Worm (Caenorhabditis elegans) whole organism, late embryonic: ENCODE results near the gene T04C12.7.
A peak's percentile ranks its signal among the peaks of the same experiment; 100 is the strongest.

Source experiments
- C08G9.2 ChIP-seq: sonication (generic microtip); optimal IDR thresholded peaks from 2 replicates; lab custom pipeline; 2016; ENCODE audit warnings: mild to moderate bottlenecking, missing genetic modification characterization, moderate library complexity, missing compliant biosample characterization
- C38D4.7 ChIP-seq: fragments of 200-800 bp; sonication (Bioruptor generic); optimal IDR thresholded peaks from 2 replicates; lab custom pipeline; 2018; ENCODE audit warnings: mild to moderate bottlenecking, missing genetic modification characterization, moderate library complexity, missing compliant biosample characterization
- F13H6.1 ChIP-seq: sonication (generic microtip); optimal IDR thresholded peaks from 2 replicates; lab custom pipeline; 2016; ENCODE audit warnings: missing genetic modification characterization, missing compliant biosample characterization
- K02D7.2 ChIP-seq: sonication (generic microtip); optimal IDR thresholded peaks from 2 replicates; lab custom pipeline; 2017; ENCODE audit warnings: mild to moderate bottlenecking, missing genetic modification characterization, missing compliant biosample characterization
- T23F11.4 ChIP-seq: fragments of 200-800 bp; sonication (Bioruptor generic); optimal IDR thresholded peaks from 2 replicates; lab custom pipeline; 2018; ENCODE audit warnings: mild to moderate bottlenecking, missing genetic modification characterization, missing compliant biosample characterization
- Y22D7AL.16 ChIP-seq: sonication (generic microtip); optimal IDR thresholded peaks from 2 replicates; lab custom pipeline; 2016; ENCODE audit warnings: missing genetic modification characterization, missing compliant biosample characterization
- ama-1 ChIP-seq: fragments of 150-350 bp; optimal IDR thresholded peaks from 2 replicates; lab custom pipeline; 2014
- ceh-14 ChIP-seq: sonication (generic microtip); optimal IDR thresholded peaks from 2 replicates; lab custom pipeline; 2016; ENCODE audit warnings: missing genotype, missing genetic modification characterization, missing compliant biosample characterization
- ceh-18 ChIP-seq: sonication (generic microtip); optimal IDR thresholded peaks from 2 replicates; lab custom pipeline; 2016; ENCODE audit warnings: missing genetic modification characterization, missing compliant biosample characterization
- ceh-19 ChIP-seq: fragments of 200-800 bp; sonication (Bioruptor generic); optimal IDR thresholded peaks from 2 replicates; lab custom pipeline; 2018; ENCODE audit warnings: mild to moderate bottlenecking, missing genetic modification characterization, missing compliant biosample characterization
- ceh-2 ChIP-seq: sonication (generic microtip); optimal IDR thresholded peaks from 2 replicates; lab custom pipeline; 2016; ENCODE audit warnings: missing genotype, missing genetic modification characterization, missing compliant biosample characterization
- ceh-22 ChIP-seq: sonication (generic microtip); optimal IDR thresholded peaks from 2 replicates; lab custom pipeline; 2017; ENCODE audit warnings: missing biosample characterization, missing genetic modification characterization
- ceh-24 ChIP-seq: sonication (generic microtip); optimal IDR thresholded peaks from 2 replicates; lab custom pipeline; 2016; ENCODE audit warnings: mild to moderate bottlenecking, missing genetic modification characterization, missing compliant biosample characterization
- ceh-30 ChIP-seq: fragments of 150-350 bp; optimal IDR thresholded peaks from 2 replicates; lab custom pipeline; 2014; ENCODE audit warnings: missing biosample characterization, missing genetic modification characterization
- ceh-31 ChIP-seq: sonication (generic microtip); optimal IDR thresholded peaks from 2 replicates; lab custom pipeline; 2016; ENCODE audit warnings: missing genetic modification characterization, missing compliant biosample characterization
- ceh-34 ChIP-seq: sonication (generic microtip); optimal IDR thresholded peaks from 2 replicates; lab custom pipeline; 2016; ENCODE audit warnings: mild to moderate bottlenecking, missing genetic modification characterization, missing compliant biosample characterization
- ceh-48 ChIP-seq: sonication (generic microtip); optimal IDR thresholded peaks from 2 replicates; lab custom pipeline; 2016; ENCODE audit warnings: missing genetic modification characterization, inconsistent platforms, missing compliant biosample characterization
- ceh-6 ChIP-seq: fragments of 200-800 bp; sonication (Bioruptor generic); optimal IDR thresholded peaks from 2 replicates; lab custom pipeline; 2018; ENCODE audit warnings: mild to moderate bottlenecking, missing genetic modification characterization, missing compliant biosample characterization
- ceh-9 ChIP-seq: sonication (generic microtip); optimal IDR thresholded peaks from 2 replicates; lab custom pipeline; 2016; ENCODE audit warnings: mild to moderate bottlenecking, missing genetic modification characterization, inconsistent platforms, missing compliant biosample characterization
- dve-1 ChIP-seq: sonication (generic microtip); optimal IDR thresholded peaks from 2 replicates; lab custom pipeline; 2017; ENCODE audit warnings: antibody characterized with exemption, mild to moderate bottlenecking, missing genetic modification characterization, missing compliant biosample characterization
- elt-4 ChIP-seq: sonication (generic microtip); optimal IDR thresholded peaks from 2 replicates; lab custom pipeline; 2016; ENCODE audit warnings: missing genetic modification characterization, missing compliant biosample characterization
- ets-4 ChIP-seq: sonication (generic microtip); optimal IDR thresholded peaks from 2 replicates; lab custom pipeline; 2016; ENCODE audit warnings: missing genetic modification characterization, missing compliant biosample characterization
- eyg-1 ChIP-seq: sonication (generic microtip); optimal IDR thresholded peaks from 2 replicates; lab custom pipeline; 2016; ENCODE audit warnings: missing genotype, missing genetic modification characterization, missing compliant biosample characterization
- fax-1 ChIP-seq: sonication (generic microtip); optimal IDR thresholded peaks from 2 replicates; lab custom pipeline; 2016; ENCODE audit warnings: missing genotype, missing genetic modification characterization, missing compliant biosample characterization
- fkh-6 ChIP-seq: sonication (generic microtip); optimal IDR thresholded peaks from 2 replicates; lab custom pipeline; 2016; ENCODE audit warnings: missing genetic modification characterization, missing compliant biosample characterization
- hlh-13 ChIP-seq: fragments of 200-800 bp; sonication (Bioruptor generic); optimal IDR thresholded peaks from 2 replicates; lab custom pipeline; 2018; ENCODE audit warnings: mild to moderate bottlenecking, missing genetic modification characterization, missing compliant biosample characterization
- hlh-15 ChIP-seq: sonication (generic microtip); optimal IDR thresholded peaks from 2 replicates; lab custom pipeline; 2016; ENCODE audit warnings: missing genetic modification characterization, missing compliant biosample characterization
- hlh-6 ChIP-seq: sonication (generic microtip); optimal IDR thresholded peaks from 2 replicates; lab custom pipeline; 2016; ENCODE audit warnings: missing genotype, missing genetic modification characterization, missing compliant biosample characterization
- hlh-8 ChIP-seq: sonication (generic microtip); optimal IDR thresholded peaks from 2 replicates; lab custom pipeline; 2016; ENCODE audit warnings: missing genotype, missing genetic modification characterization, missing compliant biosample characterization
- lim-6 ChIP-seq: sonication (generic microtip); optimal IDR thresholded peaks from 2 replicates; lab custom pipeline; 2016; ENCODE audit warnings: missing genetic modification characterization, missing compliant biosample characterization
- madf-2 ChIP-seq: sonication (generic microtip); optimal IDR thresholded peaks from 2 replicates; lab custom pipeline; 2017; ENCODE audit warnings: missing genetic modification characterization, missing compliant biosample characterization
- nfya-1 ChIP-seq: sonication (generic microtip); optimal IDR thresholded peaks from 2 replicates; lab custom pipeline; 2017; ENCODE audit warnings: missing genetic modification characterization, mild to moderate bottlenecking, missing compliant biosample characterization, antibody characterized with exemption, moderate library complexity
- nhr-11 ChIP-seq: fragments of 150-350 bp; optimal IDR thresholded peaks from 2 replicates; lab custom pipeline; 2014; ENCODE audit warnings: missing biosample characterization, missing genetic modification characterization
- odd-2 ChIP-seq: sonication (generic microtip); optimal IDR thresholded peaks from 2 replicates; lab custom pipeline; 2017; ENCODE audit warnings: antibody characterized with exemption, mild to moderate bottlenecking, missing genetic modification characterization, missing compliant biosample characterization
- pax-1 ChIP-seq: fragments of 150-350 bp; optimal IDR thresholded peaks from 2 replicates; lab custom pipeline; 2014; ENCODE audit warnings: missing biosample characterization, missing genetic modification characterization
- pha-2 ChIP-seq: sonication (generic microtip); optimal IDR thresholded peaks from 2 replicates; lab custom pipeline; 2017; ENCODE audit warnings: mild to moderate bottlenecking, missing genetic modification characterization, missing compliant biosample characterization
- pha-4 ChIP-seq: fragments of 150-350 bp; optimal IDR thresholded peaks from 2 replicates; lab custom pipeline; 2018; ENCODE audit warnings: missing biosample characterization, missing genetic modification reagents, missing genetic modification characterization
- pros-1 ChIP-seq: fragments of 150-350 bp; optimal IDR thresholded peaks from 2 replicates; lab custom pipeline; 2014; ENCODE audit warnings: missing biosample characterization, missing genetic modification reagents, missing genetic modification characterization
- ref-2 ChIP-seq: sonication (generic microtip); optimal IDR thresholded peaks from 2 replicates; lab custom pipeline; 2016; ENCODE audit warnings: missing genetic modification characterization, missing compliant biosample characterization
- rnt-1 ChIP-seq: sonication (generic microtip); optimal IDR thresholded peaks from 2 replicates; lab custom pipeline; 2016; ENCODE audit warnings: missing genetic modification characterization, missing compliant biosample characterization
- sdc-2 ChIP-seq: sonication (generic microtip); optimal IDR thresholded peaks from 2 replicates; lab custom pipeline; 2016; ENCODE audit warnings: missing genotype, missing genetic modification characterization, missing compliant biosample characterization
- sox-2 ChIP-seq: fragments of 200-800 bp; sonication (Bioruptor generic); IDR thresholded peaks from 2 replicates; pipeline ENCODE4 v1.3.6; 2022; ENCODE audit warnings: missing genetic modification reagents, missing genetic modification characterization, missing compliant biosample characterization
- sox-4 ChIP-seq: sonication (generic microtip); optimal IDR thresholded peaks from 2 replicates; lab custom pipeline; 2017; ENCODE audit warnings: mild to moderate bottlenecking, missing genetic modification characterization, inconsistent platforms, missing compliant biosample characterization
- syd-9 ChIP-seq: sonication (generic microtip); optimal IDR thresholded peaks from 2 replicates; lab custom pipeline; 2016; ENCODE audit warnings: mild to moderate bottlenecking, missing genetic modification characterization, moderate library complexity, missing compliant biosample characterization
- tbx-2 ChIP-seq: sonication (generic microtip); optimal IDR thresholded peaks from 2 replicates; lab custom pipeline; 2016; ENCODE audit warnings: missing genetic modification characterization, missing compliant biosample characterization
- unc-3 ChIP-seq, 2 experiments: fragments of 200-800 bp in 1 of 2; sonication (Bioruptor generic) in 1 of 2; sonication (generic microtip) in 1 of 2; conservative IDR thresholded peaks in 1 of 2; optimal IDR thresholded peaks in 1 of 2; 2 replicates each; pipeline versions ENCODE4 v1.3.6 to Lab custom; 2016 to 2022; ENCODE audit warnings: missing compliant biosample characterization in 2 of 2, missing genetic modification characterization in 2 of 2, missing genetic modification reagents in 1 of 2
- unc-42 ChIP-seq: sonication (generic microtip); optimal IDR thresholded peaks from 2 replicates; lab custom pipeline; 2016; ENCODE audit warnings: missing genotype, missing genetic modification characterization, missing compliant biosample characterization
- unc-55 ChIP-seq: sonication (generic microtip); optimal IDR thresholded peaks from 2 replicates; lab custom pipeline; 2017; ENCODE audit warnings: missing biosample characterization, missing genetic modification reagents, missing genetic modification characterization
- zip-5 ChIP-seq: sonication (generic microtip); optimal IDR thresholded peaks from 2 replicates; lab custom pipeline; 2016; ENCODE audit warnings: missing genetic modification characterization, missing compliant biosample characterization
- ztf-16 ChIP-seq: sonication (generic microtip); optimal IDR thresholded peaks from 2 replicates; lab custom pipeline; 2017; ENCODE audit warnings: missing genetic modification characterization, missing compliant biosample characterization

Gene T04C12.7

ce11 chrV:11074448-11074847, 20.5 kb downstream of the T04C12.7 start, which contains the start of gene act-3 (continued):
- no peak for TF ChIP-seq pax-1 (tag; lab: Kevin White, UChicago)
- peak; percentile 92 for TF ChIP-seq ceh-18 (tag; lab: Kevin White, UChicago)

- TF ChIP-seq tbx-2 (tag; lab: Kevin White, UChicago) (no peak), odd-2 (tag; lab: Kevin White, UChicago) (no peak), ceh-19 (GFP tag; lab: Kevin White, UChicago) (no peak), hlh-13 (no peak), madf-2 (no peak), ceh-22 (tag; lab: Kevin White, UChicago) (no peak), sox-4 (tag; lab: Kevin White, UChicago) (no peak), nhr-11 (tag; lab: Kevin White, UChicago) (no peak), eyg-1 (tag; lab: Kevin White, UChicago) (no peak), hlh-15 (tag; lab: Kevin White, UChicago) (no peak), C08G9.2 (no peak), unc-55 (GFP tag; lab: Kevin White, UChicago) (no peak), fkh-6 (tag; lab: Kevin White, UChicago) (no peak), fax-1 (no peak), F13H6.1 (tag; lab: Kevin White, UChicago) (no peak), Y22D7AL.16 (tag; lab: Kevin White, UChicago) (no peak), ceh-48 (no peak), ceh-34 (tag; lab: Kevin White, UChicago) (no peak), ceh-14 (tag; lab: Kevin White, UChicago) (no peak), zip-5 (tag; lab: Kevin White, UChicago) (no peak), ets-4 (tag; lab: Kevin White, UChicago) (no peak), ceh-18 (tag; lab: Kevin White, UChicago) (peak; percentile 13), dve-1 (no peak), ref-2 (tag; lab: Kevin White, UChicago) (peak; percentile 14), T23F11.4 (GFP tag; lab: Kevin White, UChicago) (no peak), pha-4 (no peak), rnt-1 (tag; lab: Kevin White, UChicago) (no peak), pha-2 (tag; lab: Kevin White, UChicago) (no peak), unc-3 (GFP tag; conservative IDR thresholded peaks at IDR 0.05; lab: Robert Waterston, UW) (no peak), unc-3 (tag; optimal IDR thresholded peaks at IDR 0.05; lab: Kevin White, UChicago) (no peak), lim-6 (no peak), ztf-16 (tag; lab: Kevin White, UChicago) (no peak), C38D4.7 (GFP tag; lab: Kevin White, UChicago) (no peak), ceh-9 (no peak), K02D7.2 (tag; lab: Kevin White, UChicago) (no peak), unc-42 (peak; percentile 25), ceh-31 (peak; percentile 31), sox-2 (GFP tag; lab: Robert Waterston, UW) (no peak), ceh-6 (GFP tag; lab: Kevin White, UChicago) (no peak), hlh-6 (tag; lab: Kevin White, UChicago) (peak; percentile 32), elt-4 (tag; lab: Kevin White, UChicago) (peak; percentile 54), ceh-2 (tag; lab: Kevin White, UChicago) (no peak), ceh-30 (no peak), hlh-8 (tag; lab: Kevin White, UChicago) (no peak), sdc-2 (tag; lab: Kevin White, UChicago) (peak; percentile 26), ceh-24 (tag; lab: Kevin White, UChicago) (no peak), pros-1 (no peak), syd-9 (tag; lab: Kevin White, UChicago) (no peak), ama-1 (no peak), pax-1 (tag; lab: Kevin White, UChicago) (no peak), nfya-1 (tag; lab: Kevin White, UChicago) (peak; percentile 23)
These were observed 21.5 kb downstream of the T04C12.7 start for ce11 chrV:11075209-11076027.
